Worm (Caenorhabditis elegans): ENCODE measurements around the gene srg-53.

Gene srg-53

DNA sequence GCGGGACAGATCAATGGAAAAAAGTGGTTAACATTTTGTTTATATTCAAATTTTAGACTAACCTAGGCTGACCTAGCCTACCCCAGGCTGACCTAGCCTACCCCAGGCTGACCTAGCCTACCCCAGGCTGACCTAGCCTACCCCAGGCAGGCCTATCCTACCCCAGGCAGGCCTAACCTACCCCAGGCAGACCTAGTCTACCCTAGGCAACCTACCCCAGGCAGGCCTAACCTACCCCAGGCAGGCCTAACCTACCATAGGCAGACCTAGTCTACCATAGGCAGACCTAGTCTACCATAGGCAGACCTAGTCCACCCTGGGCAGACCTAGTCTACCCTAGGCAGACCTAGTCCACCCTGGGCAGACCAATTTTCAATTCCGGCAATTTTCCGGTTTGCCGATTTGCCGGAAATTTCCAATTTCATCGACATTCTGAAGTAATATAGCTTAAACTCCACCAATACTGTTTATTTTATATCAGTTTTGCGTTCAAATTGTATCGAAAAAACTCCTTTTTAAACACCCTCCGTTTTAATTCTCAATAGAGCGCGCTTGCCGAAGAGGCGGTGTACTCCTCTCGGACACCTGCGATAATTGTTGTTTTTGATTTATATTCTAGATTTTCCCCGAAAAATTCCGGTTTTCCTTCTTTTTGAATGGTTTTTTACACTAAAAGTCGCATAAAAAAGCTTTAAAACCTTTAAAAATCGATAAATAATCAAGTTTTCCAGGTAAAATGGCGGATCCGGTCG is 25.1 kb downstream of the srg-53 start, which contains the start of gene trm-2A:
Gene trm-2A, plus strand, starts transcription at position 732 of the 752 bp plus-strand sequence.
- peak; percentile 42 for TF ChIP-seq ztf-4 (tag; optimal IDR thresholded peaks at IDR 0.05)
- no peak for TF ChIP-seq ZK546.5 (tag; optimal IDR thresholded peaks at IDR 0.05)
- TF ChIP-seq mdl-1 (tag; optimal IDR thresholded peaks at IDR 0.05), result peak in 1 of 2 experiments; percentile 4
- peak; percentile 69 for TF ChIP-seq nhr-129 (tag; optimal IDR thresholded peaks at IDR 0.05)
- TF ChIP-seq crh-2 (tag; optimal IDR thresholded peaks at IDR 0.05), result peak; percentile 79
- TF ChIP-seq snpc-4 (tag; optimal IDR thresholded peaks at IDR 0.05), result peak; percentile 59
- TF ChIP-seq unc-39 (tag; optimal IDR thresholded peaks at IDR 0.05), result no peak
- no peak for TF ChIP-seq lin-39 (tag; optimal IDR thresholded peaks at IDR 0.05)
- peak; percentile 85 for TF ChIP-seq lin-13 (GFP tag; optimal IDR thresholded peaks at IDR 0.05)
- TF ChIP-seq nhr-21 (tag; optimal IDR thresholded peaks at IDR 0.05), result peak; percentile 69
- peak; percentile 71 for TF ChIP-seq sem-4 (tag; optimal IDR thresholded peaks at IDR 0.05)
- TF ChIP-seq nhr-77 (tag; optimal IDR thresholded peaks at IDR 0.05), result peak; percentile 14
- TF ChIP-seq nhr-25 (tag; optimal IDR thresholded peaks at IDR 0.05), result peak; percentile 71
- peak; percentile 24 for TF ChIP-seq nhr-237 (tag; optimal IDR thresholded peaks at IDR 0.05)
- peak; percentile 19 for TF ChIP-seq egl-27 (tag; optimal IDR thresholded peaks at IDR 0.05)
- TF ChIP-seq ztf-1 (GFP tag; conservative IDR thresholded peaks at IDR 0.05), result no peak
- TF ChIP-seq sma-3 (GFP tag; optimal IDR thresholded peaks at IDR 0.05), result peak; percentile 85
- peak; percentile 80 for TF ChIP-seq unc-55 (GFP tag; optimal IDR thresholded peaks at IDR 0.05)
- peak; percentile 62 for TF ChIP-seq C34F6.9 (tag; optimal IDR thresholded peaks at IDR 0.05)
- TF ChIP-seq Y55F3AM.14 (GFP tag; optimal IDR thresholded peaks at IDR 0.05), result no peak
- peak; percentile 26 for TF ChIP-seq mab-5 (tag; optimal IDR thresholded peaks at IDR 0.05)
- TF ChIP-seq lsy-2 (tag; optimal IDR thresholded peaks at IDR 0.05), result peak; percentile 51 to 88
- no peak for TF ChIP-seq elt-3 (tag; optimal IDR thresholded peaks at IDR 0.05)
- peak; percentile 97 for TF ChIP-seq gmeb-1 (tag; optimal IDR thresholded peaks at IDR 0.05)
- TF ChIP-seq blmp-1 (tag; optimal IDR thresholded peaks at IDR 0.05; ENCODE audit: insufficient read depth), result peak; percentile 42
- peak; percentile 72 for TF ChIP-seq F13H6.1 (tag; optimal IDR thresholded peaks at IDR 0.05)
- TF ChIP-seq unc-62 (GFP tag; optimal IDR thresholded peaks at IDR 0.05), result no peak
- peak; percentile 66 for TF ChIP-seq nhr-6 (tag; optimal IDR thresholded peaks at IDR 0.05)
- no peak for TF ChIP-seq mbf-1 (tag; optimal IDR thresholded peaks at IDR 0.05)
- TF ChIP-seq sma-9 (GFP tag; optimal IDR thresholded peaks at IDR 0.05), result peak; percentile 89
- TF ChIP-seq sma-9 (tag; optimal IDR thresholded peaks at IDR 0.05), result no peak
- peak; percentile 38 for TF ChIP-seq fos-1 (tag; optimal IDR thresholded peaks at IDR 0.05)

DNA sequence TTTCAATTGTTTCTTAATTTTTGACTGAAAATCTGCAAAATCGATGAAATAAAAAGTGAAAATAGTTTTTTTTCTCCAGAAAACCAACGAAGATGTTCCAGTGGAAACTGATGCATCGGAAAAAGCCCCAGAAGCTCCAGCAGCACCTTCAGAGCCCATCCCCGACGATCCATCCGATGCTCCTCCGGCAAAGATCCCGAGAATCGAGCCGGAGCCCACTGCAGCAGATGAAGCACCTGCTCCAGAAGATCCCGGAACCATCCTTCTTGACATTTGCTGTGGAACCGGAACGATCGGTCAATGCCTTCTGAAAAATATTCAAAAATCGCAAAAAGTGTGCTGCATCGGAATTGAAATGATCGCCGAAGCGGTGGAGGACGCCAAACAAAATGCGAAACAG is 29.4 kb downstream of the srg-53 start:
- TF ChIP-seq ama-1 (optimal IDR thresholded peaks at IDR 0.05), result no peak
- no peak for TF ChIP-seq zag-1 (tag; optimal IDR thresholded peaks at IDR 0.05)
- no peak for TF ChIP-seq alr-1 (tag; optimal IDR thresholded peaks at IDR 0.05)
- TF ChIP-seq nhr-12 (tag; optimal IDR thresholded peaks at IDR 0.05), result no peak

DNA sequence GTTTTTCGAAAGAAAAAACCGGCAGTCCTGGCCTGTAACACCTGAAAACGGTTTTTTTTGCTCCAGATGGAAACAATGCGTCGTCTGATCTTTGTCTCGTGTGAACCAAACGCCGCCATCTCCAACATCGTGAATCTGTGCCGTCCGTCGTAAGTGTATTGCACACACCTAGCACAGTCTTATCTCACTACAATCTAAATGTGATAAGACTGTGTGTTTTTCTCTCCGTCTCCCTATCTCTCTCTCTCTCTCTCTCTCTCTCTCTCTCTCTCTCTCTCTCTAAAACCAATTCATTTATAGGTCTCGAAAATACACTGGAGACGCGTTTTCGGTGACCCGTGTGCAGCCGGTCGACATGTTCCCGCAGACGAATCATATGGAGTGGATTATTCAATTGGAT is 31.3 kb downstream of the srg-53 start:
- TF ChIP-seq alr-1 (tag; optimal IDR thresholded peaks at IDR 0.05) (no peak), crh-2 (tag; optimal IDR thresholded peaks at IDR 0.05) (peak; percentile 46), lin-11 (tag; optimal IDR thresholded peaks at IDR 0.05) (no peak), R02D3.7 (tag; optimal IDR thresholded peaks at IDR 0.05) (no peak), zag-1 (tag; optimal IDR thresholded peaks at IDR 0.05) (no peak), nhr-237 (tag; optimal IDR thresholded peaks at IDR 0.05) (no peak), ztf-11 (tag; optimal IDR thresholded peaks at IDR 0.05) (no peak), fos-1 (tag; optimal IDR thresholded peaks at IDR 0.05) (peak; percentile 65), mab-5 (tag; optimal IDR thresholded peaks at IDR 0.05) (no peak), gmeb-1 (tag; optimal IDR thresholded peaks at IDR 0.05) (peak; percentile 2), nhr-23 (tag; optimal IDR thresholded peaks at IDR 0.05) (no peak)

Measured in whole organism, L2 larva.